Fruit fly (Drosophila melanogaster) whole organism, embryonic: ENCODE results near the gene barr.
A peak's percentile ranks its signal among the peaks of the same experiment; 100 is the strongest.

Experiments
- Ada2b ChIP-seq: fragments of 200-800 bp; sonication (Bioruptor generic); IDR thresholded peaks from 2 replicates; pipeline ENCODE4 v1.3.6; 2022; ENCODE audit warnings: missing biosample characterization, missing genetic modification characterization
- CG11504 ChIP-seq: fragments of 200-800 bp; sonication (Bioruptor generic); optimal IDR thresholded peaks from 3 replicates; lab custom pipeline; 2019; ENCODE audit warnings: missing biosample characterization, mild to moderate bottlenecking, missing genetic modification characterization, moderate library complexity
- CG11560 ChIP-seq: fragments of 200-800 bp; sonication (Bioruptor generic); IDR thresholded peaks from 3 replicates; pipeline ENCODE4 v1.3.6; 2022; ENCODE audit warnings: missing biosample characterization, missing genetic modification characterization
- CG12236 ChIP-seq: fragments of 200-800 bp; sonication (Bioruptor generic); optimal IDR thresholded peaks from 2 replicates; lab custom pipeline; 2016; ENCODE audit warnings: missing biosample characterization, missing genetic modification characterization
- CG12299 ChIP-seq: fragments of 200-800 bp; sonication (Bioruptor generic); optimal IDR thresholded peaks from 2 replicates; lab custom pipeline; 2018; ENCODE audit warnings: missing biosample characterization, mild to moderate bottlenecking, missing genetic modification characterization
- CG15269 ChIP-seq: fragments of 200-800 bp; sonication (Bioruptor generic); optimal IDR thresholded peaks from 2 replicates; lab custom pipeline; 2018; ENCODE audit warnings: missing biosample characterization, mild to moderate bottlenecking, missing genetic modification characterization, moderate library complexity
- CG17361 ChIP-seq: fragments of 200-800 bp; sonication (Bioruptor generic); IDR thresholded peaks from 3 replicates; pipeline ENCODE4 v1.3.6; 2022; ENCODE audit warnings: missing biosample characterization, missing genetic modification characterization
- CG32532 ChIP-seq: fragments of 200-800 bp; sonication (Bioruptor generic); IDR thresholded peaks from 2 replicates; pipeline ENCODE4 v1.3.6; 2022; ENCODE audit warnings: missing biosample characterization, missing genetic modification characterization
- CG33213 ChIP-seq: fragments of 200-800 bp; sonication (Bioruptor generic); optimal IDR thresholded peaks from 3 replicates; lab custom pipeline; 2016; ENCODE audit warnings: missing biosample characterization, missing genetic modification characterization
- CG6272 ChIP-seq: fragments of 200-800 bp; sonication (Bioruptor generic); IDR thresholded peaks from 2 replicates; pipeline ENCODE4 v1.3.6; 2022; ENCODE audit warnings: missing biosample characterization, missing genetic modification characterization
- CG7372 ChIP-seq: fragments of 200-800 bp; sonication (Bioruptor generic); IDR thresholded peaks from 2 replicates; pipeline ENCODE4 v1.3.6; 2022; ENCODE audit warnings: missing biosample characterization, missing genetic modification characterization
- CG7928 ChIP-seq: fragments of 200-800 bp; sonication (Bioruptor generic); optimal IDR thresholded peaks from 2 replicates; lab custom pipeline; 2017; ENCODE audit warnings: missing biosample characterization, mild to moderate bottlenecking, missing genetic modification characterization
- CG8290 ChIP-seq, 3 experiments: fragments of 200-800 bp; sonication (Bioruptor generic); optimal IDR thresholded peaks; 2 replicates each; lab custom pipeline; 2016 to 2019; ENCODE audit warnings: missing biosample characterization in 3 of 3, missing genetic modification characterization in 3 of 3, mild to moderate bottlenecking in 2 of 3, moderate library complexity in 1 of 3
- CG9932 ChIP-seq: fragments of 200-800 bp; sonication (Bioruptor generic); IDR thresholded peaks from 2 replicates; pipeline ENCODE4 v1.3.6; 2022; ENCODE audit warnings: missing biosample characterization, missing genetic modification characterization
- CrebB ChIP-seq: fragments of 200-800 bp; sonication (Bioruptor generic); optimal IDR thresholded peaks from 3 replicates; lab custom pipeline; 2018; ENCODE audit warnings: missing biosample characterization, mild to moderate bottlenecking, missing genetic modification characterization
- D19A ChIP-seq: fragments of 200-800 bp; optimal IDR thresholded peaks from 3 replicates; lab custom pipeline; 2019; ENCODE audit warnings: missing biosample characterization, mild to moderate bottlenecking, missing genetic modification characterization, moderate library complexity
- Dp ChIP-seq: fragments of 200-800 bp; sonication (Bioruptor generic); optimal IDR thresholded peaks from 2 replicates; lab custom pipeline; 2018; ENCODE audit warnings: missing biosample characterization, mild to moderate bottlenecking, missing genetic modification characterization, moderate library complexity
- E2f2 ChIP-seq: fragments of 200-800 bp; sonication (Bioruptor generic); IDR thresholded peaks from 2 replicates; pipeline ENCODE4 v1.3.6; 2022; ENCODE audit warnings: missing biosample characterization, missing genetic modification characterization
- Eip74EF ChIP-seq, 2 experiments: fragments of 200-800 bp in 1 of 2; fragments of >200 bp in 1 of 2; sonication (Bioruptor generic) in 1 of 2; optimal IDR thresholded peaks; 2 replicates each; lab custom pipeline; 2017 to 2019; ENCODE audit warnings: missing biosample characterization in 2 of 2, missing genetic modification characterization in 2 of 2, mild to moderate bottlenecking in 1 of 2, moderate library complexity in 1 of 2
- Ets65A ChIP-seq: fragments of 200-800 bp; sonication (Bioruptor generic); peaks from one replicate; lab custom pipeline; 2016; ENCODE audit warnings: missing biosample characterization, missing genetic modification characterization
- HLH54F ChIP-seq: fragments of 200-800 bp; sonication (Bioruptor generic); optimal IDR thresholded peaks from 3 replicates; lab custom pipeline; 2016; ENCODE audit warnings: missing biosample characterization, missing genetic modification characterization
- HmgD ChIP-seq: fragments of 200-800 bp; sonication (Bioruptor generic); optimal IDR thresholded peaks from 3 replicates; lab custom pipeline; 2016; ENCODE audit warnings: missing biosample characterization, missing genetic modification characterization
- Lhr ChIP-seq: fragments of 200-800 bp; sonication (Bioruptor generic); optimal IDR thresholded peaks from 3 replicates; lab custom pipeline; 2017; ENCODE audit warnings: mild to moderate bottlenecking, missing biosample characterization, missing genetic modification reagents, missing genetic modification characterization
- Myb ChIP-seq: fragments of 200-800 bp; sonication (Bioruptor generic); optimal IDR thresholded peaks from 2 replicates; lab custom pipeline; 2016; ENCODE audit warnings: missing biosample characterization, missing genetic modification characterization
- NFAT ChIP-seq: fragments of 200-800 bp; sonication (Bioruptor generic); IDR thresholded peaks from 2 replicates; pipeline ENCODE4 v1.3.6; 2022; ENCODE audit warnings: missing biosample characterization, missing genetic modification characterization
- Rfx ChIP-seq: fragments of 200-800 bp; sonication (Bioruptor generic); IDR thresholded peaks from 2 replicates; pipeline ENCODE4 v1.3.6; 2022; ENCODE audit warnings: missing biosample characterization, missing genetic modification characterization
- Xrp1 ChIP-seq: fragments of 200-800 bp; sonication (Bioruptor generic); IDR thresholded peaks from 2 replicates; pipeline ENCODE4 v1.3.6; 2022; ENCODE audit warnings: missing biosample characterization, missing genetic modification characterization
- amos ChIP-seq: fragments of 200-800 bp; sonication (Bioruptor generic); IDR thresholded peaks from 2 replicates; pipeline ENCODE4 v1.3.6; 2022; ENCODE audit warnings: missing biosample characterization, missing genetic modification characterization; ENCODE audit not compliant: partially characterized antibody
- ase ChIP-seq: fragments of 200-800 bp; sonication (Bioruptor generic); IDR thresholded peaks from 3 replicates; pipeline ENCODE4 v1.3.6; 2022; ENCODE audit warnings: missing biosample characterization, missing genetic modification characterization
- chif ChIP-seq, 2 experiments: fragments of 200-800 bp; sonication (Bioruptor generic); optimal IDR thresholded peaks; 3 replicates each; lab custom pipeline; 2016; ENCODE audit warnings: missing biosample characterization in 2 of 2, missing genetic modification characterization in 2 of 2
- dan ChIP-seq: fragments of 200-800 bp; sonication (Bioruptor generic); IDR thresholded peaks from 2 replicates; pipeline ENCODE4 v1.3.6; 2022; ENCODE audit warnings: missing biosample characterization, missing genetic modification characterization
- dpn ChIP-seq, 2 experiments: fragments of 200-800 bp; sonication (Bioruptor generic); optimal IDR thresholded peaks; 3 replicates each; lab custom pipeline; 2016; ENCODE audit warnings: missing biosample characterization in 2 of 2, missing genetic modification characterization in 2 of 2
- dysf ChIP-seq: fragments of 200-800 bp; sonication (Bioruptor generic); IDR thresholded peaks from 3 replicates; pipeline ENCODE4 v1.3.6; 2022; ENCODE audit warnings: missing biosample characterization, missing genetic modification characterization
- en ChIP-seq: fragments of 200-800 bp; sonication (Bioruptor generic); optimal IDR thresholded peaks from 2 replicates; lab custom pipeline; 2016; ENCODE audit warnings: missing biosample characterization, missing genetic modification characterization
- fd96Cb ChIP-seq: fragments of 200-800 bp; sonication (Bioruptor generic); optimal IDR thresholded peaks from 2 replicates; lab custom pipeline; 2018; ENCODE audit warnings: missing biosample characterization, mild to moderate bottlenecking, missing genetic modification characterization, moderate library complexity
- ind ChIP-seq: fragments of 200-800 bp; sonication (Bioruptor generic); optimal IDR thresholded peaks from 3 replicates; lab custom pipeline; 2016; ENCODE audit warnings: missing biosample characterization, missing genetic modification characterization
- jigr1 ChIP-seq: fragments of 200-800 bp; sonication (Bioruptor generic); IDR thresholded peaks from 3 replicates; pipeline ENCODE4 v1.3.6; 2022; ENCODE audit warnings: missing biosample characterization, missing genetic modification characterization
- lilli ChIP-seq: fragments of 200-800 bp; sonication (Bioruptor generic); optimal IDR thresholded peaks from 3 replicates; lab custom pipeline; 2016; ENCODE audit warnings: missing biosample characterization, missing genetic modification characterization
- lmd ChIP-seq: fragments of 200-800 bp; sonication (Bioruptor generic); IDR thresholded peaks from 2 replicates; pipeline ENCODE4 v1.3.6; 2022; ENCODE audit warnings: missing biosample characterization, missing genetic modification characterization
- mam ChIP-seq: fragments of 200-800 bp; sonication (Bioruptor generic); optimal IDR thresholded peaks from 3 replicates; lab custom pipeline; 2016; ENCODE audit warnings: missing biosample characterization, missing genetic modification characterization
- pb ChIP-seq: fragments of 200-800 bp; sonication (Bioruptor generic); optimal IDR thresholded peaks from 3 replicates; lab custom pipeline; 2016; ENCODE audit warnings: missing biosample characterization, missing genetic modification characterization
- pzg ChIP-seq: fragments of 200-800 bp; sonication (Bioruptor generic); optimal IDR thresholded peaks from 3 replicates; lab custom pipeline; 2018; ENCODE audit warnings: missing biosample characterization, mild to moderate bottlenecking, missing genetic modification characterization, moderate library complexity
- row ChIP-seq: fragments of 200-800 bp; sonication (Bioruptor generic); IDR thresholded peaks from 3 replicates; pipeline ENCODE4 v1.3.6; 2022; ENCODE audit warnings: missing biosample characterization, missing genetic modification characterization
- sens ChIP-seq: fragments of 200-800 bp; sonication (Bioruptor generic); peaks from one replicate; lab custom pipeline; 2016; ENCODE audit warnings: missing biosample characterization, missing genetic modification characterization
- sens-2 ChIP-seq: fragments of 200-800 bp; sonication (Bioruptor generic); IDR thresholded peaks from 2 replicates; pipeline ENCODE4 v1.3.6; 2022; ENCODE audit warnings: missing biosample characterization, missing genetic modification characterization
- tna ChIP-seq: fragments of 200-800 bp; sonication (Bioruptor generic); IDR thresholded peaks from 2 replicates; pipeline ENCODE4 v1.3.6; 2022; ENCODE audit warnings: missing biosample characterization, missing genetic modification characterization; ENCODE audit not compliant: partially characterized antibody
- trem ChIP-seq: fragments of 200-800 bp; optimal IDR thresholded peaks from 3 replicates; lab custom pipeline; 2019; ENCODE audit warnings: missing biosample characterization, mild to moderate bottlenecking, missing genetic modification characterization, moderate library complexity
- wek ChIP-seq: fragments of 200-800 bp; sonication (Bioruptor generic); optimal IDR thresholded peaks from 3 replicates; lab custom pipeline; 2018; ENCODE audit warnings: missing biosample characterization, mild to moderate bottlenecking, missing genetic modification characterization, moderate library complexity

barr gene

DNA sequence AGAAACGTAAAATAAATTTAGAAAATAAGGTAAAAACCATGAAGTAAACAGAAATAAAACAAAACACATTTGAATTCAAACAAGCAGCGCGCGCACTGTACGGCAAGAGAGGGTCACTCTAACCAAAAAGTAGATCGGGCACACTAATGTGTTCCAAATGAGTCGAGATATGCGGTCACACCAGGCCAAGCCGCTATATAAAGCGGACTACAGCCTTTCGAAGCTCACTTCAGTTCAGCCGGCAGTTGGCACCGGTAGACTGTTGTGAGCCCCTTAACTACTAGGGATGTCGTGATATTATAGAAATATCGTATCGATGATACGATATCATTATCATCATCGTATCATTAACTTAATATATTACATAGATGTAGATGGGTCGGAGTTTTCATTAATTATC is 43.4 kb upstream of the barr start (continued):
- TF ChIP-seq CG15269 (tag; lab: Kevin White, UChicago) (no peak), amos (GFP tag; lab: Robert Waterston, UW) (peak; percentile 39; the same call in 1 of the 2 replicates), HmgD (GFP tag; lab: Kevin White, UChicago) (no peak), wek (no peak), CG17361 (GFP tag; lab: Robert Waterston, UW) (peak; percentile 66; the same call in 2 of the 3 replicates)

DNA sequence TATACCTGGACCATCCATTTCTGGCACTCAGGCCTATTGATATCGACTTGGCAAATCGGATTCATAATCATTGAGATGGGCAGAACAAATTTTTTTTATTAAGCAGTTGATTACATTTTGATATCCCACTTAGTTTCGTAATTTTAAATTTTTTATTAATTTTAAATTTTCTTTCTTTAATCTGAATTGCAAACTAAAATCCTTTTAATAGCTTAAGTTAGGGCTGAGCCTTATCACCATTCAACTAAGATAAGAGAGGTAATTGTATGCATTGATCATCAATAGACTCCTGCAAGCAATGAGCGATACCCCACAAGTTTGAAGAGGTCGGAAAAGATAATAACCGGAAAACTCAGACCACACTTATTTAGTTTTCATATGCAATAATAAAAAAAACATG is 42.9 kb upstream of the barr start, which contains the start of gene CG13970:
CG13970 (minus strand) TSS at position 101 of the 400 bp plus-strand sequence.
- TF ChIP-seq HLH54F (GFP tag; lab: Kevin White, UChicago) (no peak), lmd (no peak), pb (no peak), fd96Cb (tag; lab: Kevin White, UChicago) (no peak), CG7372 (GFP tag; lab: Robert Waterston, UW) (no peak), Eip74EF (GFP tag; optimal IDR thresholded peaks at IDR 0.05; lab: Kevin White, UChicago) (no peak), CG33213 (GFP tag; lab: Kevin White, UChicago) (no peak), CG12299 (no peak), D19A (no peak), sens-2 (GFP tag; lab: Robert Waterston, UW) (no peak), E2f2 (GFP tag; lab: Robert Waterston, UW) (no peak)
- TF ChIP-seq, all 482 proteins: peak for 0

DNA sequence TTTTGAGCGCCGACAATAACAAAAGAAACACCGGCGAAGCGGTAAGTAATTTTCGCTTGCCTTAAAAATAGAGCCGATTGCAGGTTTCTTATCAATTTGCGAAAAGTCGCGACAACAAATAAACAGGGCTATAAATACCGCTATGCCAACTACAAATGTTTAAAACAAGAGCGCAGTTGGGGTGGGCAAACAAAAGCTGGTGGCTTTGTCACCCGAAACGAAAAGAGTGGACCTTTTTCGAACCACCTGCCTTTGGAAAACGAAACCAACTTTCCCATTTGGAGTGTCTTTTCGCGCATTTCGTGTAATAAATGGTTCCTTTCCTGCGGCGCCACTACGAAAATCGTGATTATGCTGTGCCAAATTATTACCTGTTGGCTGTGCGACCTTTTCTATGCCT is 37.0 kb upstream of the barr start:
- peak; percentile 4 for TF ChIP-seq lilli (GFP tag; lab: Kevin White, UChicago)
- peak in 1 of 2 experiments; percentile 15 for TF ChIP-seq dpn (GFP tag; optimal IDR thresholded peaks at IDR 0.05; lab: Kevin White, UChicago)
- TF ChIP-seq CG11560 (tag; lab: Robert Waterston, UW) = no peak
- TF ChIP-seq Ets65A (GFP tag; lab: Kevin White, UChicago) = peak; percentile 20
- no peak for TF ChIP-seq CG7928 (GFP tag; lab: Kevin White, UChicago)
- TF ChIP-seq CG32532 (GFP tag; lab: Robert Waterston, UW) = peak; percentile 39
- peak; percentile 61 for TF ChIP-seq Dp (GFP tag; lab: Kevin White, UChicago)
- TF ChIP-seq CrebB (tag; lab: Kevin White, UChicago) = no peak
- TF ChIP-seq row (GFP tag; lab: Robert Waterston, UW) = peak; percentile 47
- TF ChIP-seq Ada2b (GFP tag; lab: Robert Waterston, UW) = 0 out of 2 replicates have a peak, but pooled peaks have one; percentile 20
- peak; percentile 32 for TF ChIP-seq Myb (GFP tag; lab: Kevin White, UChicago)
- peak; percentile 27 for TF ChIP-seq CG8290 (GFP tag; optimal IDR thresholded peaks at IDR 0.05; lab: Kevin White, UChicago)
- peak in 1 of 2 experiments; percentile 53 for TF ChIP-seq CG8290 (tag; optimal IDR thresholded peaks at IDR 0.05; lab: Kevin White, UChicago)
- no peak for TF ChIP-seq chif (GFP tag; optimal IDR thresholded peaks at IDR 0.05; lab: Kevin White, UChicago)
- peak; percentile 9 for TF ChIP-seq CG11504 (tag; lab: Kevin White, UChicago)
- no peak for TF ChIP-seq Xrp1 (GFP tag; lab: Robert Waterston, UW)
- TF ChIP-seq Rfx (GFP tag; lab: Robert Waterston, UW) = peak; percentile 46; the same call in 1 of the 2 replicates
- TF ChIP-seq en = no peak
- TF ChIP-seq mam (GFP tag; lab: Kevin White, UChicago) = peak; percentile 17
- TF ChIP-seq CG6272 (GFP tag; lab: Robert Waterston, UW) = 0 out of 2 replicates have a peak, but pooled peaks have one; percentile 7
- TF ChIP-seq pzg (GFP tag; lab: Kevin White, UChicago) = peak; percentile 8
- TF ChIP-seq Eip74EF (GFP tag; optimal IDR thresholded peaks at IDR 0.05; lab: Kevin White, UChicago) = no peak
- peak; percentile 43 for TF ChIP-seq CG9932 (GFP tag; lab: Robert Waterston, UW)
- peak; percentile 35 for TF ChIP-seq Lhr (GFP tag; lab: Kevin White, UChicago)
- TF ChIP-seq trem (tag; lab: Kevin White, UChicago) = peak; percentile 23
- no peak for TF ChIP-seq jigr1 (GFP tag; lab: Robert Waterston, UW)
- TF ChIP-seq dysf (GFP tag; lab: Robert Waterston, UW) = no peak
- TF ChIP-seq NFAT (GFP tag; lab: Robert Waterston, UW) = no peak
- 0 out of 3 replicates have a peak, but pooled peaks have one; percentile 28 for TF ChIP-seq ase
- TF ChIP-seq CG12236 (GFP tag; lab: Kevin White, UChicago) = no peak
- TF ChIP-seq E2f2 (GFP tag; lab: Robert Waterston, UW) = peak; percentile 68
- TF ChIP-seq ind (GFP tag; lab: Kevin White, UChicago) = no peak
- TF ChIP-seq dan = no peak
- no peak for TF ChIP-seq sens
- no peak for TF ChIP-seq tna (GFP tag; lab: Robert Waterston, UW)
